Fruit fly (Drosophila melanogaster): ENCODE results near the gene CG13807.

The CG13807 gene

DNA sequence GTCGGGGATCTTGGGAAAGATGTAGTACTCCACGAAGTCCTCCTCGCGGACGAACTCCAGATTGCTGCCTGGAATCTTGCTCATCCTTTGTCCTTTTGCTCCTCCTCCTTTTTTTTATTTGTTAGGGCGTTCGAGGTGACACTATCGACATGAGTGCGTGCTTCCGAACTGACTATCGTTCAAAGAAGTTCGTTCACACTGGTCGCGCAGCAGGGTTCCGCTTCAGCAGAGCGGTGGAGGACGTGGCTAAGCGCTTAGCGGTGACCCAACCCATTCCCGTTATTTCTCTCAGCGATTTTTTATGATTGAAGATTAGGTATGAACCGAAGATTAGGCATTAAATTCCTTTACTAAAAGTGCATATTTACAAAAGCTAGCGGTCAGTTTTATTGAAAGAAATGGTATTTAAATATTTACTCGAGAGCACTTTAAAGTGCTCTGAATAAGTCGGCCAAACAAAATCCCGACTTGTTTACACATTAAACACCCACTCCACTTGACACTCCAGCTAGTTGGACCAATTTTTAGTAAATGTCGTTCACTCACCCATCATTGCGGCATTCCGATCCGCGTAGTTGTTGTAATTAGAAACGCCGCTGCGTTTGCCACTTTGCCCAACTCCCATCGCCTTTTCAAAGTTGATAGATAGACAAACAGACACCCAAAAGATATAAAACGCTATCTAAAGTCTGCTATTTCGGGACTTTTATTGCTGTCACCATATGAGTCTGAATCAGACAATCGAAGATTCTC lies 3.1 kb downstream of the CG13807 start, which contains the start of the genes ecd and CG13806 (continued):
- TF ChIP-seq Elba2 (GFP tag; optimal IDR thresholded peaks at IDR 0.05), result no peak
- TF ChIP-seq gt (GFP tag; IDR thresholded peaks at IDR 0.05), result no peak
- no peak for TF ChIP-seq Spps (tag; optimal IDR thresholded peaks at IDR 0.05)
- TF ChIP-seq BEAF-32 (GFP tag; optimal IDR thresholded peaks at IDR 0.05), result peak; percentile 96
- no peak for TF ChIP-seq CG1647 (GFP tag; optimal IDR thresholded peaks at IDR 0.05)
- TF ChIP-seq salm (tag; optimal IDR thresholded peaks at IDR 0.05), result no peak
- TF ChIP-seq sqz (GFP tag; optimal IDR thresholded peaks at IDR 0.05), result no peak
- TF ChIP-seq CG11560 (tag; IDR thresholded peaks at IDR 0.05), result 0 out of 3 replicates have a peak, but pooled peaks have one; percentile 21
- TF ChIP-seq tgo (GFP tag; IDR thresholded peaks at IDR 0.05), result no peak
- no peak for TF ChIP-seq Fer3 (tag; optimal IDR thresholded peaks at IDR 0.05)
- TF ChIP-seq unpg (GFP tag; optimal IDR thresholded peaks at IDR 0.05), result no peak
- no peak for TF ChIP-seq eyg (GFP tag; optimal IDR thresholded peaks at IDR 0.05)
- no peak for TF ChIP-seq Ssrp (tag; optimal IDR thresholded peaks at IDR 0.05)
- 0 out of 3 replicates have a peak, but pooled peaks have one; percentile 39 for TF ChIP-seq CG6175 (GFP tag; IDR thresholded peaks at IDR 0.05)
- TF ChIP-seq NK7.1 (GFP tag; optimal IDR thresholded peaks at IDR 0.05), result no peak
- TF ChIP-seq gfzf (GFP tag; optimal IDR thresholded peaks at IDR 0.05), result peak; percentile 60
- no peak for TF ChIP-seq kay (GFP tag; optimal IDR thresholded peaks at IDR 0.05)
- peak; percentile 87 for TF ChIP-seq hbn (GFP tag; IDR thresholded peaks at IDR 0.05; ENCODE audit: partially characterized antibody)
- TF ChIP-seq Max (GFP tag; optimal IDR thresholded peaks at IDR 0.05), result no peak
- TF ChIP-seq Dek (tag; optimal IDR thresholded peaks at IDR 0.05), result peak; percentile 23
- peak; percentile 4 for TF ChIP-seq pnt (GFP tag; optimal IDR thresholded peaks at IDR 0.05)
- TF ChIP-seq Hmx (GFP tag; optimal IDR thresholded peaks at IDR 0.05), result no peak
- no peak for TF ChIP-seq TFAM (GFP tag; optimal IDR thresholded peaks at IDR 0.05)
- TF ChIP-seq Trl (optimal IDR thresholded peaks at IDR 0.05), result no peak
- TF ChIP-seq Trl (GFP tag; optimal IDR thresholded peaks at IDR 0.05), result peak; percentile 51
- peak; percentile 4 for TF ChIP-seq CG5245 (GFP tag; optimal IDR thresholded peaks at IDR 0.05)
- TF ChIP-seq Dip2 (GFP tag; IDR thresholded peaks at IDR 0.05), result no peak
- peak; percentile 83 for TF ChIP-seq Abd-B (GFP tag; optimal IDR thresholded peaks at IDR 0.05)
- no peak for TF ChIP-seq CG16779 (GFP tag; IDR thresholded peaks at IDR 0.05)
- no peak for TF ChIP-seq CG3838 (GFP tag; optimal IDR thresholded peaks at IDR 0.05)
- TF ChIP-seq CG10654 (GFP tag; optimal IDR thresholded peaks at IDR 0.05), result no peak
- peak; percentile 93 for TF ChIP-seq Doc3 (GFP tag; IDR thresholded peaks at IDR 0.05; ENCODE audit: partially characterized antibody)
- peak; percentile 36 for TF ChIP-seq bcd (GFP tag; optimal IDR thresholded peaks at IDR 0.05)
- TF ChIP-seq Lpt (GFP tag; optimal IDR thresholded peaks at IDR 0.05), result no peak
- TF ChIP-seq CG1024 (GFP tag; IDR thresholded peaks at IDR 0.05), result no peak
- no peak for TF ChIP-seq CG34376 (GFP tag; optimal IDR thresholded peaks at IDR 0.05)
- peak; percentile 63 for TF ChIP-seq her (GFP tag; optimal IDR thresholded peaks at IDR 0.05)
- TF ChIP-seq CG16815 (GFP tag; optimal IDR thresholded peaks at IDR 0.05), result no peak
- peak; percentile 60 for TF ChIP-seq Xbp1 (GFP tag; optimal IDR thresholded peaks at IDR 0.05)
- TF ChIP-seq HLHmδ (GFP tag; optimal IDR thresholded peaks at IDR 0.05), result peak; percentile 33
- TF ChIP-seq nau (GFP tag; optimal IDR thresholded peaks at IDR 0.05), result no peak
- no peak for TF ChIP-seq sr (GFP tag; IDR thresholded peaks at IDR 0.05)
- peak; percentile 96 for TF ChIP-seq CG16813 (GFP tag; IDR thresholded peaks at IDR 0.05; ENCODE audit: partially characterized antibody)
- no peak for TF ChIP-seq CG9727 (GFP tag; optimal IDR thresholded peaks at IDR 0.05)
- peak; percentile 76 for TF ChIP-seq hkb (optimal IDR thresholded peaks at IDR 0.05)
- no peak for TF ChIP-seq hkb (GFP tag; IDR thresholded peaks at IDR 0.05)
- peak; percentile 76 for TF ChIP-seq nerfin-2 (GFP tag; IDR thresholded peaks at IDR 0.05; ENCODE audit: partially characterized antibody)
- TF ChIP-seq aop (GFP tag; IDR thresholded peaks at IDR 0.05), result no peak
- no peak for TF ChIP-seq CG10543 (GFP tag; optimal IDR thresholded peaks at IDR 0.05)
- TF ChIP-seq CG9876 (GFP tag; optimal IDR thresholded peaks at IDR 0.05), result peak; percentile 26
- peak; percentile 30 for TF ChIP-seq HLH54F (GFP tag; optimal IDR thresholded peaks at IDR 0.05)

Data from whole organism, embryonic.